Worm (Caenorhabditis elegans): ENCODE results near the gene F42G4.2.
"Not testable (repeated sequence)": the region's sequence is repeated elsewhere in the genome, so short reads cannot be mapped to it uniquely, and the experiment has no call there.

Gene F42G4.2

ce11 chrII:13047609-13048008 is at the start of gene F42G4.2:
TSS of gene F42G4.2 (plus strand) at chrII:13047909.
- not testable (repeated sequence) for TF ChIP-seq T22C8.4, tab-1, flt-1 (GFP tag; IDR thresholded peaks at IDR 0.05)

- TF ChIP-seq klf-2 (GFP tag; conservative IDR thresholded peaks at IDR 0.05) (no peak), tab-1 (GFP tag; IDR thresholded peaks at IDR 0.05) (no peak), ref-1 (GFP tag; conservative IDR thresholded peaks at IDR 0.05) (no peak), ztf-29 (GFP tag; IDR thresholded peaks at IDR 0.05) (no peak), ztf-23 (GFP tag; IDR thresholded peaks at IDR 0.05) (no peak), flt-1 (GFP tag; IDR thresholded peaks at IDR 0.05) (no peak), T22C8.4 (GFP tag; IDR thresholded peaks at IDR 0.05) (no peak), cog-1 (tag; optimal IDR thresholded peaks at IDR 0.05) (no peak), med-1 (GFP tag; optimal IDR thresholded peaks at IDR 0.05; ENCODE audit: insufficient read depth) (no peak)
Measured at ce11 chrII:13000753-13001152, 47.0 kb upstream of the F42G4.2 start, which contains the start of gene Y38F1A.8. TSS of gene Y38F1A.8 (minus strand) at chrII:13000853.

ce11 chrII:13003244-13003643 is 44.5 kb upstream of the F42G4.2 start:
- TF ChIP-seq med-1 (GFP tag; optimal IDR thresholded peaks at IDR 0.05; ENCODE audit: insufficient read depth) (no peak), flt-1 (GFP tag; IDR thresholded peaks at IDR 0.05) (no peak), ref-1 (GFP tag; conservative IDR thresholded peaks at IDR 0.05) (no peak), T22C8.4 (GFP tag; IDR thresholded peaks at IDR 0.05) (no peak), klf-2 (GFP tag; conservative IDR thresholded peaks at IDR 0.05) (no peak), ztf-29 (GFP tag; IDR thresholded peaks at IDR 0.05) (no peak), tab-1 (GFP tag; IDR thresholded peaks at IDR 0.05) (no peak), cog-1 (tag; optimal IDR thresholded peaks at IDR 0.05) (no peak), ztf-23 (GFP tag; IDR thresholded peaks at IDR 0.05) (no peak)

- TF ChIP-seq T22C8.4 (GFP tag; IDR thresholded peaks at IDR 0.05) (no peak), ref-1 (GFP tag; conservative IDR thresholded peaks at IDR 0.05) (no peak), ztf-23 (GFP tag; IDR thresholded peaks at IDR 0.05) (no peak), tab-1 (GFP tag; IDR thresholded peaks at IDR 0.05) (no peak), cog-1 (tag; optimal IDR thresholded peaks at IDR 0.05) (no peak), flt-1 (GFP tag; IDR thresholded peaks at IDR 0.05) (no peak), ztf-29 (GFP tag; IDR thresholded peaks at IDR 0.05) (no peak)
Measured at ce11 chrII:13004160-13004871, 43.4 kb upstream of the F42G4.2 start.

ce11 chrII:13004872-13005252 is 42.8 kb upstream of the F42G4.2 start:
- no peak for TF ChIP-seq klf-2 (GFP tag; conservative IDR thresholded peaks at IDR 0.05)
- TF ChIP-seq cog-1 (tag; optimal IDR thresholded peaks at IDR 0.05), result no peak
- TF ChIP-seq ztf-29 (GFP tag; IDR thresholded peaks at IDR 0.05), result no peak
- no peak for TF ChIP-seq ref-1 (GFP tag; conservative IDR thresholded peaks at IDR 0.05)
- TF ChIP-seq T22C8.4 (GFP tag; IDR thresholded peaks at IDR 0.05), result no peak
- TF ChIP-seq ztf-23 (GFP tag; IDR thresholded peaks at IDR 0.05), result no peak
- no peak for TF ChIP-seq tab-1 (GFP tag; IDR thresholded peaks at IDR 0.05)
- no peak for TF ChIP-seq flt-1 (GFP tag; IDR thresholded peaks at IDR 0.05)
- TF ChIP-seq med-1 (GFP tag; optimal IDR thresholded peaks at IDR 0.05; ENCODE audit: insufficient read depth), result no peak

ce11 chrII:13006283-13006682 is 41.4 kb upstream of the F42G4.2 start:
- TF ChIP-seq med-1 (GFP tag; optimal IDR thresholded peaks at IDR 0.05; ENCODE audit: insufficient read depth), result no peak
- no peak for TF ChIP-seq ztf-23 (GFP tag; IDR thresholded peaks at IDR 0.05)
- TF ChIP-seq ref-1 (GFP tag; conservative IDR thresholded peaks at IDR 0.05), result no peak
- TF ChIP-seq klf-2 (GFP tag; conservative IDR thresholded peaks at IDR 0.05), result no peak
- TF ChIP-seq T22C8.4 (GFP tag; IDR thresholded peaks at IDR 0.05), result no peak
- no peak for TF ChIP-seq cog-1 (tag; optimal IDR thresholded peaks at IDR 0.05)
- no peak for TF ChIP-seq ztf-29 (GFP tag; IDR thresholded peaks at IDR 0.05)
- no peak for TF ChIP-seq flt-1 (GFP tag; IDR thresholded peaks at IDR 0.05)
- TF ChIP-seq tab-1 (GFP tag; IDR thresholded peaks at IDR 0.05), result no peak

ce11 chrII:13007717-13008461 is 39.8 kb upstream of the F42G4.2 start, which contains the start of gene oig-2:
TSS of gene oig-2 (minus strand) at chrII:13008164.
- TF ChIP-seq tab-1 (GFP tag; IDR thresholded peaks at IDR 0.05) (no peak), cog-1 (tag; optimal IDR thresholded peaks at IDR 0.05) (no peak), med-1 (GFP tag; optimal IDR thresholded peaks at IDR 0.05; ENCODE audit: insufficient read depth) (no peak), ztf-23 (GFP tag; IDR thresholded peaks at IDR 0.05) (no peak), flt-1 (GFP tag; IDR thresholded peaks at IDR 0.05) (no peak), T22C8.4 (GFP tag; IDR thresholded peaks at IDR 0.05) (no peak), ztf-29 (GFP tag; IDR thresholded peaks at IDR 0.05) (no peak), ref-1 (GFP tag; conservative IDR thresholded peaks at IDR 0.05) (no peak), klf-2 (GFP tag; conservative IDR thresholded peaks at IDR 0.05) (no peak)

ce11 chrII:13012684-13013083 is 35.0 kb upstream of the F42G4.2 start:
- no peak for TF ChIP-seq ref-1 (GFP tag; conservative IDR thresholded peaks at IDR 0.05)
- no peak for TF ChIP-seq flt-1 (GFP tag; IDR thresholded peaks at IDR 0.05)
- TF ChIP-seq med-1 (GFP tag; optimal IDR thresholded peaks at IDR 0.05; ENCODE audit: insufficient read depth), result no peak

- TF ChIP-seq med-1 (GFP tag; optimal IDR thresholded peaks at IDR 0.05; ENCODE audit: insufficient read depth) (no peak), klf-2 (GFP tag; conservative IDR thresholded peaks at IDR 0.05) (no peak), ref-1 (GFP tag; conservative IDR thresholded peaks at IDR 0.05) (no peak), cog-1 (tag; optimal IDR thresholded peaks at IDR 0.05) (no peak), T22C8.4 (GFP tag; IDR thresholded peaks at IDR 0.05) (no peak), ztf-29 (GFP tag; IDR thresholded peaks at IDR 0.05) (no peak), ztf-23 (GFP tag; IDR thresholded peaks at IDR 0.05) (no peak), tab-1 (GFP tag; IDR thresholded peaks at IDR 0.05) (no peak), flt-1 (GFP tag; IDR thresholded peaks at IDR 0.05) (no peak)
Measured at ce11 chrII:13013966-13014365, 33.7 kb upstream of the F42G4.2 start, which contains the start of gene F18A11.5. TSS of gene F18A11.5 (minus strand) at chrII:13014286.
